Worm (Caenorhabditis elegans): ENCODE measurements around the gene nas-12.

nas-12 gene

DNA sequence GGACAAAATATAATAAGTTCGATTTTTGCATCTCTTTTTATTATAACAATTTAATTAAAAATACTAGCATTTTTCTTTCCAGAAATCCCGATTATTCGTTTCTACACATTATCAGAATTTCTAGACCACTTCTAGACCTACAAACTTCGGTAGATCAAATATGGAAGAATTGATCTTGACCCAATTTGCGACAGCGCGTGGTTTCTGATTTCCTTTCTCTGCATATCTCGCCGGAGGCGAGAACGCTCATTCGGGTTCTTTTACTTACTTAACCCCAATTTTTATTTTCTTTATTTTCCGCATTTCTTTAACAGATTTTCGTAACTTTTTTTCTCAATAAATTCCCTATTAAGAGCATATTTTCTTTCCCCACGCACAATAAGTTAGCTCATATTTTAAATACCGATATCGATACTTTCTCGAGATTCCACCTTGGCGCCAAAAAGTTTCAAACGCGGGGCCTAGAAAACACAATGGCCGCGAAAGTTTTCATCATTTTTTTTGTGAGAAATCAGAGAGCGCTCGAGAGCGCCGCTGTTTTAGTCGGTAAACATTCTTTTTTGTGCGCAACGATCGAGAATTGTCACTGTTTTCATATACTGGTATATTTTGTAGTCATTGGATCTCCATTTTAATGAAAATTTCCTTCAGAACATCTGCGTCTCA is 18.8 kb downstream of the nas-12 start:
- no peak for TF ChIP-seq elt-3 (tag; optimal IDR thresholded peaks at IDR 0.05)
- no peak for TF ChIP-seq nhr-21 (tag; optimal IDR thresholded peaks at IDR 0.05)
- no peak for TF ChIP-seq zag-1 (tag; optimal IDR thresholded peaks at IDR 0.05)
- TF ChIP-seq snpc-4 (tag; optimal IDR thresholded peaks at IDR 0.05) = no peak
- TF ChIP-seq sma-3 (GFP tag; optimal IDR thresholded peaks at IDR 0.05) = no peak
- peak; percentile 68 for TF ChIP-seq nhr-129 (tag; optimal IDR thresholded peaks at IDR 0.05)
- TF ChIP-seq blmp-1 (tag; optimal IDR thresholded peaks at IDR 0.05; ENCODE audit: insufficient read depth) = no peak
- peak; percentile 25 for TF ChIP-seq lin-13 (GFP tag; optimal IDR thresholded peaks at IDR 0.05)
- no peak for TF ChIP-seq ztf-4 (tag; optimal IDR thresholded peaks at IDR 0.05)
- TF ChIP-seq R02D3.7 (tag; optimal IDR thresholded peaks at IDR 0.05) = no peak
- peak; percentile 79 for TF ChIP-seq gmeb-1 (tag; optimal IDR thresholded peaks at IDR 0.05)
- no peak for TF ChIP-seq mdl-1 (tag; optimal IDR thresholded peaks at IDR 0.05)
- no peak for TF ChIP-seq ceh-82 (tag; optimal IDR thresholded peaks at IDR 0.05)
- no peak for TF ChIP-seq egl-27 (tag; optimal IDR thresholded peaks at IDR 0.05)
- no peak for TF ChIP-seq lin-11 (tag; optimal IDR thresholded peaks at IDR 0.05)
- no peak for TF ChIP-seq nhr-12 (tag; optimal IDR thresholded peaks at IDR 0.05)
- TF ChIP-seq sem-4 (tag; optimal IDR thresholded peaks at IDR 0.05) = no peak
- TF ChIP-seq aly-2 (tag; optimal IDR thresholded peaks at IDR 0.05) = no peak
- no peak for TF ChIP-seq mab-5 (tag; optimal IDR thresholded peaks at IDR 0.05)
- no peak for TF ChIP-seq nhr-11 (tag; optimal IDR thresholded peaks at IDR 0.05)
- no peak for TF ChIP-seq nhr-6 (tag; optimal IDR thresholded peaks at IDR 0.05)
- no peak for TF ChIP-seq ZK546.5 (tag; optimal IDR thresholded peaks at IDR 0.05)
- TF ChIP-seq C34F6.9 (tag; optimal IDR thresholded peaks at IDR 0.05) = no peak
- TF ChIP-seq crh-2 (tag; optimal IDR thresholded peaks at IDR 0.05) = peak; percentile 24
- no peak for TF ChIP-seq mbf-1 (tag; optimal IDR thresholded peaks at IDR 0.05)
- no peak for TF ChIP-seq ceh-16 (tag; optimal IDR thresholded peaks at IDR 0.05)
- TF ChIP-seq unc-62 (GFP tag; optimal IDR thresholded peaks at IDR 0.05) = no peak
- no peak for TF ChIP-seq elt-1 (tag; optimal IDR thresholded peaks at IDR 0.05)
- peak in 1 of 2 experiments; percentile 41 for TF ChIP-seq lsy-2 (tag; optimal IDR thresholded peaks at IDR 0.05)

DNA sequence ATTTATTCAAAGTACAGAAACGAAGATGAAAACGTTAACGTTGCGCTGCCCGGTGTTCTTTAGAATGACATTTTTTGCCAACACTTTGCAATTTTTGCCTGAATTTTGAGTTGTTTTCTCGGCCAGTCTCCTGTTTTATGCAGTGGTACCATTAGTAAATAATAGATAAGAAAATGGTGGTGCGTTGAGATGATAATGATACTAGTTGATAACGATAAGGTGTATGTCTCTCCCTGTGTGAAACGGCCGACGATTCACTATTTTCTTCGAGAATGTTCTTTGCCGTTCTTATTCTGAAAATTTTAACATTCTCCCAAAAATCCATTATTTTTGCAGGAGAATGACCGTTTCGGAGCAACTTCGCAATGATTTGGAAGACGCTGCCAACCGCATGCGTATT is 19.5 kb downstream of the nas-12 start, which contains the start of gene tkt-1:
TSS of gene tkt-1 (plus strand) at position 337 of the 400 bp plus-strand sequence.
- peak; percentile 28 for TF ChIP-seq sma-9 (GFP tag; optimal IDR thresholded peaks at IDR 0.05)
- no peak for TF ChIP-seq sma-9 (tag; optimal IDR thresholded peaks at IDR 0.05)
- TF ChIP-seq aly-2 (tag; optimal IDR thresholded peaks at IDR 0.05) = no peak
- no peak for TF ChIP-seq unc-55 (GFP tag; optimal IDR thresholded peaks at IDR 0.05)
- no peak for TF ChIP-seq gmeb-1 (tag; optimal IDR thresholded peaks at IDR 0.05)
- TF ChIP-seq nhr-12 (tag; optimal IDR thresholded peaks at IDR 0.05) = no peak
- no peak for TF ChIP-seq snpc-4 (tag; optimal IDR thresholded peaks at IDR 0.05)
- TF ChIP-seq nhr-10 (tag; optimal IDR thresholded peaks at IDR 0.05) = no peak
- no peak for TF ChIP-seq mab-5 (tag; optimal IDR thresholded peaks at IDR 0.05)
- TF ChIP-seq dmd-4 (tag; optimal IDR thresholded peaks at IDR 0.05) = no peak
- TF ChIP-seq ama-1 (optimal IDR thresholded peaks at IDR 0.05) = no peak
- no peak for TF ChIP-seq ztf-11 (tag; optimal IDR thresholded peaks at IDR 0.05)
- no peak for TF ChIP-seq mbf-1 (tag; optimal IDR thresholded peaks at IDR 0.05)
- TF ChIP-seq crh-2 (tag; optimal IDR thresholded peaks at IDR 0.05) = peak; percentile 81
- TF ChIP-seq nhr-11 (tag; optimal IDR thresholded peaks at IDR 0.05) = no peak
- TF ChIP-seq lin-39 (tag; optimal IDR thresholded peaks at IDR 0.05) = no peak
- no peak for TF ChIP-seq nhr-237 (tag; optimal IDR thresholded peaks at IDR 0.05)
- TF ChIP-seq fos-1 (tag; optimal IDR thresholded peaks at IDR 0.05) = peak; percentile 79
- no peak for TF ChIP-seq ztf-1 (GFP tag; conservative IDR thresholded peaks at IDR 0.05)

DNA sequence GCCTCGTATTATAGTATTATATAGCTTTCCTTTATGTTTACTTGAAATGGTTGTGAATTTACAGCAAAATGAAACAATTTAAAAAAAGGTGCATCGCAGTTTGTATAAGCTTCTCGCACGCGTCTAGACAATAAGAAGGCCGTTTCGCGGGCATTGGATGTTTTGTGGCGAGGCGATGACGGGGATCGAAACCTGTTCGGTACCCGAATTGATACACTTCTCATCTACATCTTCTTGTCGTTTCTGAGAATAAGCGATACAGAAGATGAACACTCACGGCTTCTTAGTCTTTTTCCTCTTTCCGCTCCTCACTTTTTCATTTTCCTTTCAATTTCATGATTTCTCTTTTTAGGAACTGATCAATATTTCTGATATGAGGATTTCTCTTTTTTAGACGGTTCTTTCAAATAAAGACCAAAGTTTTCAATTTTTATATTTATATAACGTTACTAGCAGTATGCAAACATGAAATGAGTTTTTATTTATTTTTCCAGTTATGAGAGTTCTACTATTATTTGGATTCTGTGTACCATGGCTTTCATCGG is 21.9 kb downstream of the nas-12 start, which contains the start of gene F01G10.10:
TSS of gene F01G10.10 (plus strand) at position 495 of the 545 bp plus-strand sequence.
- TF ChIP-seq nhr-21 (tag; optimal IDR thresholded peaks at IDR 0.05) = no peak
- TF ChIP-seq fos-1 (tag; optimal IDR thresholded peaks at IDR 0.05) = no peak
- TF ChIP-seq sem-4 (tag; optimal IDR thresholded peaks at IDR 0.05) = no peak
- TF ChIP-seq skn-1 (tag; optimal IDR thresholded peaks at IDR 0.05) = no peak
- no peak for TF ChIP-seq nhr-6 (tag; optimal IDR thresholded peaks at IDR 0.05)
- TF ChIP-seq crh-2 (tag; optimal IDR thresholded peaks at IDR 0.05) = peak; percentile 61
- no peak for TF ChIP-seq ztf-4 (tag; optimal IDR thresholded peaks at IDR 0.05)
- TF ChIP-seq elt-3 (tag; optimal IDR thresholded peaks at IDR 0.05) = no peak
- TF ChIP-seq ceh-82 (tag; optimal IDR thresholded peaks at IDR 0.05) = no peak
- TF ChIP-seq elt-1 (tag; optimal IDR thresholded peaks at IDR 0.05) = no peak
- no peak for TF ChIP-seq mab-5 (tag; optimal IDR thresholded peaks at IDR 0.05)
- peak; percentile 45 for TF ChIP-seq nhr-25 (tag; optimal IDR thresholded peaks at IDR 0.05)
- no peak for TF ChIP-seq sma-9 (GFP tag; optimal IDR thresholded peaks at IDR 0.05)
- TF ChIP-seq sma-9 (tag; optimal IDR thresholded peaks at IDR 0.05) = no peak
- peak in 1 of 2 experiments; percentile 36 for TF ChIP-seq lsy-2 (tag; optimal IDR thresholded peaks at IDR 0.05)
- TF ChIP-seq sma-3 (GFP tag; optimal IDR thresholded peaks at IDR 0.05) = peak; percentile 26
- TF ChIP-seq zag-1 (tag; optimal IDR thresholded peaks at IDR 0.05) = no peak
- no peak for TF ChIP-seq unc-55 (GFP tag; optimal IDR thresholded peaks at IDR 0.05)
- no peak for TF ChIP-seq lin-13 (GFP tag; optimal IDR thresholded peaks at IDR 0.05)
- TF ChIP-seq lin-39 (tag; optimal IDR thresholded peaks at IDR 0.05) = no peak
- TF ChIP-seq ztf-11 (tag; optimal IDR thresholded peaks at IDR 0.05) = no peak
- TF ChIP-seq blmp-1 (tag; optimal IDR thresholded peaks at IDR 0.05; ENCODE audit: insufficient read depth) = peak; percentile 77
- no peak for TF ChIP-seq nhr-10 (tag; optimal IDR thresholded peaks at IDR 0.05)
- TF ChIP-seq Y55F3AM.14 (GFP tag; optimal IDR thresholded peaks at IDR 0.05) = no peak
- no peak for TF ChIP-seq mdl-1 (tag; optimal IDR thresholded peaks at IDR 0.05)
- no peak for TF ChIP-seq unc-62 (GFP tag; optimal IDR thresholded peaks at IDR 0.05)
- no peak for TF ChIP-seq nhr-77 (tag; optimal IDR thresholded peaks at IDR 0.05)

Data from whole organism, L2 larva.